Fruit fly (Drosophila melanogaster): ENCODE data around the gene CG10466.

The CG10466 gene

dm6 chr2L:19791321-19792281, at the start of gene CG10466, which contains the start of gene CdGAPr (continued):
- TF ChIP-seq HHEX (GFP tag; optimal IDR thresholded peaks at IDR 0.05) (no peak), CG5245 (GFP tag; optimal IDR thresholded peaks at IDR 0.05) (no peak), Dad (GFP tag; optimal IDR thresholded peaks at IDR 0.05) (no peak), ato (GFP tag; IDR thresholded peaks at IDR 0.05; ENCODE audit: partially characterized antibody) (no peak), CG8388 (GFP tag; optimal IDR thresholded peaks at IDR 0.05) (peak; percentile 18), CG3726 (GFP tag; IDR thresholded peaks at IDR 0.05) (no peak), HLHmδ (GFP tag; optimal IDR thresholded peaks at IDR 0.05) (peak; percentile 65), D19B (GFP tag; optimal IDR thresholded peaks at IDR 0.05) (no peak), CG7357 (GFP tag; IDR thresholded peaks at IDR 0.05) (no peak), lola (GFP tag; optimal IDR thresholded peaks at IDR 0.05) (no peak), amos (GFP tag; IDR thresholded peaks at IDR 0.05; ENCODE audit: partially characterized antibody) (peak; percentile 37), Aef1 (GFP tag; IDR thresholded peaks at IDR 0.05) (no peak), Hr78 (GFP tag; optimal IDR thresholded peaks at IDR 0.05) (no peak), ase (GFP tag; IDR thresholded peaks at IDR 0.05) (no peak), BEAF-32 (GFP tag; optimal IDR thresholded peaks at IDR 0.05) (peak; percentile 62), cad (GFP tag; optimal IDR thresholded peaks at IDR 0.05) (no peak), CG1602 (GFP tag; optimal IDR thresholded peaks at IDR 0.05) (no peak), Optix (GFP tag; IDR thresholded peaks at IDR 0.05) (no peak), CG2202 (tag; optimal IDR thresholded peaks at IDR 0.05) (no peak), slbo (GFP tag; IDR thresholded peaks at IDR 0.05) (peak; percentile 42), CG8944 (GFP tag; optimal IDR thresholded peaks at IDR 0.05) (no peak), br (optimal IDR thresholded peaks at IDR 0.05) (no peak), Lpt (GFP tag; optimal IDR thresholded peaks at IDR 0.05) (no peak), Nf-YC (tag; optimal IDR thresholded peaks at IDR 0.05) (peak; percentile 21), MBD-R2 (GFP tag; IDR thresholded peaks at IDR 0.05) (peak; percentile 60), p53 (GFP tag; optimal IDR thresholded peaks at IDR 0.05) (no peak), odd (GFP tag; optimal IDR thresholded peaks at IDR 0.05) (peak; percentile 54), otp (GFP tag; IDR thresholded peaks at IDR 0.05) (no peak), CG9437 (GFP tag; optimal IDR thresholded peaks at IDR 0.05) (no peak), exex (tag; optimal IDR thresholded peaks at IDR 0.05) (peak; percentile 1), zen (tag; optimal IDR thresholded peaks at IDR 0.05) (peak; percentile 78), gsb (GFP tag; IDR thresholded peaks at IDR 0.05) (no peak), CG8478 (optimal IDR thresholded peaks at IDR 0.05) (no peak), CG11695 (GFP tag; IDR thresholded peaks at IDR 0.05) (no peak), bowl (GFP tag; IDR thresholded peaks at IDR 0.05) (0 out of 2 replicates have a peak, but pooled peaks have one; percentile 20), CG7556 (GFP tag; optimal IDR thresholded peaks at IDR 0.05) (no peak), Dp (GFP tag; optimal IDR thresholded peaks at IDR 0.05) (peak; percentile 38), twi (tag; optimal IDR thresholded peaks at IDR 0.05) (no peak), tll (GFP tag; optimal IDR thresholded peaks at IDR 0.05) (no peak), kah (GFP tag; optimal IDR thresholded peaks at IDR 0.05) (no peak), CG12071 (GFP tag; optimal IDR thresholded peaks at IDR 0.05) (peak; percentile 26), eve (GFP tag; optimal IDR thresholded peaks at IDR 0.05) (peak in 1 of 2 experiments; percentile 71), CG7786 (GFP tag; optimal IDR thresholded peaks at IDR 0.05) (no peak), oc (tag; optimal IDR thresholded peaks at IDR 0.05) (peak; percentile 8), CG31388 (GFP tag; optimal IDR thresholded peaks at IDR 0.05) (no peak), Vsx1 (GFP tag; optimal IDR thresholded peaks at IDR 0.05) (peak; percentile 13), tio (GFP tag; optimal IDR thresholded peaks at IDR 0.05) (no peak), Ptx1 (GFP tag; IDR thresholded peaks at IDR 0.05) (no peak), Hr3 (GFP tag; optimal IDR thresholded peaks at IDR 0.05) (peak; percentile 17)
